Fruit fly (Drosophila melanogaster) whole organism: ENCODE data around the gene Or69a.

Source experiments
- CG8478 ChIP-seq: fragments of >200 bp; optimal IDR thresholded peaks from 2 replicates; lab custom pipeline; 2018; ENCODE audit warnings: inconsistent platforms
- EcR ChIP-seq, 2 experiments: fragments of >200 bp; optimal IDR thresholded peaks; 2 replicates each; lab custom pipeline; 2017; ENCODE audit warnings: missing biosample characterization in 2 of 2, missing genetic modification characterization in 2 of 2, missing genetic modification reagents in 2 of 2
- pan ChIP-seq: fragments of >200 bp; optimal IDR thresholded peaks from 2 replicates; lab custom pipeline; 2017
- psq ChIP-seq: fragments of >200 bp; optimal IDR thresholded peaks from 2 replicates; lab custom pipeline; 2017
- usp ChIP-seq: fragments of >200 bp; optimal IDR thresholded peaks from 2 replicates; lab custom pipeline; 2017; ENCODE audit warnings: missing biosample characterization, missing genetic modification characterization, mixed read lengths

- TF ChIP-seq psq (lab: Kevin White, UChicago), result no peak
- no peak for TF ChIP-seq usp (GFP tag; lab: Kevin White, UChicago)
- no peak for TF ChIP-seq CG8478 (lab: Kevin White, UChicago)
- no peak for TF ChIP-seq pan
- TF ChIP-seq EcR (GFP tag; optimal IDR thresholded peaks at IDR 0.05; lab: Kevin White, UChicago), result no peak
Observed at dm6 chr3L:13014693-13015092, 47.2 kb upstream of the Or69a start.
